Fruit fly (Drosophila melanogaster) whole organism, pupa: Measurements from ENCODE around the gene CG34303.

Experiments
- CG12605 ChIP-seq: fragments of 200-800 bp; sonication (Bioruptor generic); IDR thresholded peaks from 2 replicates; pipeline ENCODE4 v1.3.6; 2022; ENCODE audit warnings: missing biosample characterization, missing genetic modification characterization
- CG14655 ChIP-seq: fragments of 200-800 bp; sonication (Bioruptor generic); optimal IDR thresholded peaks from 3 replicates; lab custom pipeline; 2017; ENCODE audit warnings: mild to moderate bottlenecking, missing biosample characterization, missing genetic modification reagents, missing genetic modification characterization

DNA sequence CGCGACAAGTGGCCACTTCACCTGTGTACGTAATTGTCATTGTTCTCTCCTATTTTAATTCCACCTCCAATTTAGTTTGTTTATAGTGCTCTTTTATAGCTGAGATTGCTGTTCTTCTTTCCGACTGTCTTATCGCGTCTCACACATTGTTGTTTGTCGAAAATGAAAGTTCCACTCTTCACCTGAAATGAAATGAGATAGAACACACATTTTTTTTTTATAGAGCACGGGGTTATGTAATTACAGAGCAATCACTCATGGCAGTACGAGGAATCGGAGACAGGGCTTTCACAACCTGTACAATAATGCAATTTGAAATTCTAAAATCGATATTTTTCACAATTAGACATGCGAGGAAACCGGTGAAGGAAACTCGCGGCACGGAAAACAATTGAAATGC is 15.6 kb upstream of the CG34303 start:
- no peak for TF ChIP-seq CG12605 (GFP tag; lab: Robert Waterston, UW)
- TF ChIP-seq CG14655 (GFP tag; lab: Kevin White, UChicago), result no peak
